Fruit fly (Drosophila melanogaster) Kc167 (cell line): ENCODE results near the gene CG43844.

ENCODE experiments used
- Myc ChIP-seq: fragments of >200 bp; optimal IDR thresholded peaks from 2 replicates; lab custom pipeline; 2017; ENCODE audit warnings: missing external identifiers
- Sin3A ChIP-seq: fragments of >200 bp; optimal IDR thresholded peaks from 2 replicates; lab custom pipeline; 2018; ENCODE audit warnings: missing external identifiers
- h ChIP-seq: fragments of >200 bp; optimal IDR thresholded peaks from 3 replicates; lab custom pipeline; 2018; ENCODE audit warnings: missing external identifiers
- insv ChIP-seq: fragments of >200 bp; optimal IDR thresholded peaks from 3 replicates; lab custom pipeline; 2018; ENCODE audit warnings: missing external identifiers
- psq ChIP-seq: fragments of >200 bp; optimal IDR thresholded peaks from 2 replicates; lab custom pipeline; 2017; ENCODE audit warnings: missing external identifiers
- ttk ChIP-seq: sonication (Bioruptor generic); optimal IDR thresholded peaks from 2 replicates; lab custom pipeline; 2017; ENCODE audit warnings: missing external identifiers

The CG43844 gene

dm6 chr3R:21897565-21897964 is 8.2 kb downstream of the CG43844 start:
- TF ChIP-seq psq (lab: Kevin White, UChicago) (no peak), Myc (lab: Kevin White, UChicago) (no peak), h (lab: Kevin White, UChicago) (no peak), Sin3A (lab: Kevin White, UChicago) (no peak), insv (lab: Kevin White, UChicago) (no peak), ttk (lab: Kevin White, UChicago) (no peak)

DNA sequence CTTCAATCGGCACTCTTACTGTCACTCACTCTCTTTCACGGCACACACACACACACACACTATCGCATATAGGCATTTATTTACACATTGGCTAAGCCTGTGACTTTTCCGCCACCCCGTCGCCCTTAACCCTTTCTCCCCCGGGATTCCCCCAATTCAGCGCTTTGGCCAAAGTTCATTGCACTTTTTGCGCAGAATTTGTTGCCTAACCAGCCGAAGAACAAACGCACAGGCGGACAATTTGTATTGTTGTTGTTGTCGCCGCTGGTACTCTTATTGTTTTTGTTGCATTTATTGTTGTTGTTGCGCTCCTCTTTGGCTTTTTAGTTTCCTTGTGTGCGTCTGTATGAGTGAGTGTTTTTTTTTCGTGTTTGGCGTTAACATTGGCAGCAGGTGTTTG is 9.4 kb downstream of the CG43844 start:
- no peak for TF ChIP-seq psq (lab: Kevin White, UChicago)
- no peak for TF ChIP-seq h (lab: Kevin White, UChicago)
- no peak for TF ChIP-seq Sin3A (lab: Kevin White, UChicago)
- TF ChIP-seq insv (lab: Kevin White, UChicago): no peak
- no peak for TF ChIP-seq ttk (lab: Kevin White, UChicago)
- no peak for TF ChIP-seq Myc (lab: Kevin White, UChicago)

DNA sequence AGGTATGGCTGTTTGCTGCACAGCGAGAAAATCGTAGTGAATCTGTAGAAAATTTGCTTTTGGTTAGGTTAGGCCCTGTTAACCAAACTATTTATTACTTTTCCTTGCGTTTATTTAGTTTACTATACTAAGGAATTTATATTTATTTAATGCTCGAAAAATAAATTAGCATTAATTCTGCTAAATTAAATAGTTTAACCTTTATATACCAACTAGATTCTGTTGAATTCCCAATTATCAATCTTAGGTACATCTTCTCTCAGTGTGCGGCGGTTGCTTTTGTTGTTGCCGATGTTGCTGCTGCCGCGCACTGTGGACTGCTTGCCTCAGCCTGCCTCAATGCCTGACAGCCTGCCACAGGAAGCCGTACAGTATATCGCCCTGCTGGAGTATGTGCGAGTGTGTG is 9.8 kb downstream of the CG43844 start:
- no peak for TF ChIP-seq Sin3A (lab: Kevin White, UChicago)
- TF ChIP-seq insv (lab: Kevin White, UChicago): no peak
- TF ChIP-seq ttk (lab: Kevin White, UChicago): no peak
- TF ChIP-seq h (lab: Kevin White, UChicago): no peak
- no peak for TF ChIP-seq Myc (lab: Kevin White, UChicago)
- no peak for TF ChIP-seq psq (lab: Kevin White, UChicago)

dm6 chr3R:21904345-21904744 is 15.0 kb downstream of the CG43844 start:
- no peak for TF ChIP-seq ttk (lab: Kevin White, UChicago)
- no peak for TF ChIP-seq Myc (lab: Kevin White, UChicago)
- no peak for TF ChIP-seq h (lab: Kevin White, UChicago)
- TF ChIP-seq Sin3A (lab: Kevin White, UChicago): no peak
- no peak for TF ChIP-seq insv (lab: Kevin White, UChicago)
- no peak for TF ChIP-seq psq (lab: Kevin White, UChicago)

dm6 chr3R:21905615-21906014 is 16.3 kb downstream of the CG43844 start:
- TF ChIP-seq Myc (lab: Kevin White, UChicago) (no peak), ttk (lab: Kevin White, UChicago) (no peak), insv (lab: Kevin White, UChicago) (no peak), Sin3A (lab: Kevin White, UChicago) (no peak), h (lab: Kevin White, UChicago) (no peak), psq (lab: Kevin White, UChicago) (no peak)

- TF ChIP-seq ttk (lab: Kevin White, UChicago) (no peak), Myc (lab: Kevin White, UChicago) (no peak), h (lab: Kevin White, UChicago) (no peak), Sin3A (lab: Kevin White, UChicago) (no peak), psq (lab: Kevin White, UChicago) (no peak), insv (lab: Kevin White, UChicago) (no peak)
Measured at dm6 chr3R:21906867-21907266, 17.5 kb downstream of the CG43844 start.

- TF ChIP-seq Myc (lab: Kevin White, UChicago): no peak
- TF ChIP-seq Sin3A (lab: Kevin White, UChicago): no peak
- TF ChIP-seq h (lab: Kevin White, UChicago): no peak
- TF ChIP-seq psq (lab: Kevin White, UChicago): no peak
- TF ChIP-seq insv (lab: Kevin White, UChicago): no peak
- no peak for TF ChIP-seq ttk (lab: Kevin White, UChicago)
Measured at dm6 chr3R:21911516-21911915, 22.2 kb downstream of the CG43844 start, which contains the start of gene Qsox3. TSS of gene Qsox3 (plus strand) at chr3R:21911816.

dm6 chr3R:21913447-21913846 is 24.1 kb downstream of the CG43844 start, which contains the start of gene Qsox2:
TSS of gene Qsox2 (plus strand) at chr3R:21913747.
- TF ChIP-seq psq (lab: Kevin White, UChicago): no peak
- TF ChIP-seq h (lab: Kevin White, UChicago): no peak
- no peak for TF ChIP-seq Myc (lab: Kevin White, UChicago)

dm6 chr3R:21916987-21917386 is 27.6 kb downstream of the CG43844 start:
- TF ChIP-seq Myc (lab: Kevin White, UChicago) (no peak), ttk (lab: Kevin White, UChicago) (no peak), psq (lab: Kevin White, UChicago) (no peak), insv (lab: Kevin White, UChicago) (no peak), h (lab: Kevin White, UChicago) (no peak), Sin3A (lab: Kevin White, UChicago) (no peak)

dm6 chr3R:21920495-21920894 is 31.2 kb downstream of the CG43844 start:
- TF ChIP-seq ttk (lab: Kevin White, UChicago) (no peak), Myc (lab: Kevin White, UChicago) (no peak), psq (lab: Kevin White, UChicago) (no peak), h (lab: Kevin White, UChicago) (no peak), Sin3A (lab: Kevin White, UChicago) (no peak), insv (lab: Kevin White, UChicago) (no peak)

DNA sequence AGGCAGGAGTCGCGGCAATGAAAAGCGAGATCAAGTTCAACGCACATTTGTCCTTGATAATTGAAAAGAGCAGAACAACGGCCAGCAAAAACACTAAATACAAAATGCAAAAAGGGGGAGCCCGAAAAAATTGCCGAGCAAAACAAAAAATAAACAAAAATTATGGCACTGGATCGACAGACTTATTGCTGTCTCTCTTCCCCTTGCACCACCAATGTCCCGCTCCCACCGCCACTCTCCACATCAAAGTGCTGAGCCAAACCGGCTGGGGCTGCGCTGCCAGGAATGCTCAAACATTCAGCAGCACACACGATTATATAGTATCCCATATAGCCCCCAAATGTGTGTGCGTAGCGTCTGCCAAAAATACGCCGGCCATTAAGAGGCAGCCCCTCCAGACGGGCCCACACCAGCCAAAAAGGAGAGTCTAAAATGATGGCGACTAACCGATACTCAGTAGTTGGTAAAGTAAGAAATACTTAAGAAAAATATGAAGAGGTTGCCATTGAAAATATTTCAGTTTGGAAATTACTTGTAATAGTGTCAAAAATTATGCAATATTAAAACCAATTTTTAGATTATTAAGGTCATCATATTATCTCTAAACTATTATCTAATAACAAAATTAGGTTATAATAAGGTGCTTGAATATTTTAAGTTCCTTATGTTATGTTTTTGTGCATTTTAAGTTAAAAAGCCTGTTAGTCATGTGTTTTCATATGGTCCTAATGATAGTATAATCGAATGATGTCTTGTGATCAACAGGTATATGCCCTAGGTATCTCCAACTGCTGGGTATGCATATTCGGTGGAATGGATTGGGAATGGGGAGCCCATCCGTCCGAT is 32.2 kb downstream of the CG43844 start:
- TF ChIP-seq insv (lab: Kevin White, UChicago) (no peak), Myc (lab: Kevin White, UChicago) (no peak), ttk (lab: Kevin White, UChicago) (no peak), Sin3A (lab: Kevin White, UChicago) (no peak), h (lab: Kevin White, UChicago) (no peak), psq (lab: Kevin White, UChicago) (no peak)
